Fruit fly (Drosophila melanogaster): Measurements from ENCODE around the gene Spn28Da.

- TF ChIP-seq CTCF (optimal IDR thresholded peaks at IDR 0.05) (no peak), CG8478 (optimal IDR thresholded peaks at IDR 0.05) (no peak)
Measured at dm6 chr2L:7926288-7927061, 37.5 kb upstream of the Spn28Da start.

All from S2 (cell line).